Worm (Caenorhabditis elegans) whole organism, L3 larva: ENCODE results near the gene mtm-5.

Experiments used
- R02D3.7 ChIP-seq: fragments of 150-350 bp; optimal IDR thresholded peaks from 2 replicates; lab custom pipeline; 2014; ENCODE audit warnings: missing biosample characterization, missing genetic modification characterization
- aly-2 ChIP-seq: fragments of 150-350 bp; optimal IDR thresholded peaks from 2 replicates; lab custom pipeline; 2014; ENCODE audit warnings: missing biosample characterization, missing genetic modification characterization
- ama-1 ChIP-seq: fragments of 150-350 bp; optimal IDR thresholded peaks from 2 replicates; lab custom pipeline; 2018
- ceh-28 ChIP-seq: fragments of 150-350 bp; optimal IDR thresholded peaks from 2 replicates; lab custom pipeline; 2014; ENCODE audit warnings: missing biosample characterization, missing genetic modification reagents, missing genetic modification characterization
- ceh-9 ChIP-seq: sonication (generic microtip); optimal IDR thresholded peaks from 2 replicates; lab custom pipeline; 2018; ENCODE audit warnings: missing biosample characterization, missing genetic modification characterization
- daf-12 ChIP-seq: fragments of 150-350 bp; optimal IDR thresholded peaks from 2 replicates; lab custom pipeline; 2014; ENCODE audit warnings: missing biosample characterization, missing genetic modification reagents, missing genetic modification characterization
- egl-27 ChIP-seq: sonication (generic microtip); optimal IDR thresholded peaks from 4 replicates; lab custom pipeline; 2017; ENCODE audit warnings: missing biosample characterization, missing genetic modification reagents, missing genetic modification characterization
- egl-5 ChIP-seq: fragments of 150-350 bp; optimal IDR thresholded peaks from 2 replicates; lab custom pipeline; 2017; ENCODE audit warnings: missing biosample characterization, missing genetic modification reagents, missing genetic modification characterization, inconsistent platforms
- elt-1 ChIP-seq: fragments of 150-350 bp; optimal IDR thresholded peaks from 2 replicates; lab custom pipeline; 2014; ENCODE audit warnings: missing biosample characterization, missing genetic modification characterization
- elt-2 ChIP-seq: sonication (generic microtip); optimal IDR thresholded peaks from 2 replicates; lab custom pipeline; 2016; ENCODE audit warnings: missing genetic modification reagents, mild to moderate bottlenecking, missing genetic modification characterization, missing compliant biosample characterization
- elt-3 ChIP-seq, 3 experiments: fragments of 150-350 bp in 1 of 3; sonication (generic microtip) in 2 of 3; optimal IDR thresholded peaks; 2 replicates in 2 of 3; 4 replicates in 1 of 3; lab custom pipeline; 2014 to 2017; ENCODE audit warnings: missing biosample characterization in 3 of 3, missing genetic modification characterization in 3 of 3
- eor-1 ChIP-seq, 2 experiments: fragments of 150-350 bp; optimal IDR thresholded peaks; 2 replicates each; lab custom pipeline; 2014 to 2018; ENCODE audit warnings: missing biosample characterization in 2 of 2, missing genetic modification characterization in 2 of 2
- fkh-2 ChIP-seq: fragments of 150-350 bp; optimal IDR thresholded peaks from 2 replicates; lab custom pipeline; 2014; ENCODE audit warnings: missing biosample characterization, missing genetic modification reagents, missing genetic modification characterization
- fos-1 ChIP-seq: fragments of 150-350 bp; optimal IDR thresholded peaks from 2 replicates; lab custom pipeline; 2014; ENCODE audit warnings: missing biosample characterization, missing genetic modification characterization
- hmg-11 ChIP-seq: sonication (generic microtip); optimal IDR thresholded peaks from 2 replicates; lab custom pipeline; 2016; ENCODE audit warnings: missing genetic modification characterization, missing compliant biosample characterization
- lin-15B ChIP-seq: fragments of 150-350 bp; optimal IDR thresholded peaks from 2 replicates; lab custom pipeline; 2014; ENCODE audit warnings: missing biosample characterization, missing genetic modification characterization
- lin-39 ChIP-seq: fragments of 150-350 bp; optimal IDR thresholded peaks from 2 replicates; lab custom pipeline; 2018; ENCODE audit warnings: missing biosample characterization, missing genetic modification reagents, missing genetic modification characterization
- lsy-12 ChIP-seq: sonication (generic microtip); optimal IDR thresholded peaks from 2 replicates; lab custom pipeline; 2016; ENCODE audit warnings: mild to moderate bottlenecking, missing genetic modification characterization, missing compliant biosample characterization
- mdl-1 ChIP-seq: fragments of 150-350 bp; optimal IDR thresholded peaks from 2 replicates; lab custom pipeline; 2014; ENCODE audit warnings: missing biosample characterization, missing genetic modification characterization
- nfya-1 ChIP-seq: sonication (generic microtip); optimal IDR thresholded peaks from 2 replicates; lab custom pipeline; 2017; ENCODE audit warnings: missing genetic modification characterization, mild to moderate bottlenecking, missing compliant biosample characterization, antibody characterized with exemption, moderate library complexity; ENCODE audit not compliant: insufficient read depth
- nhr-11 ChIP-seq: fragments of 150-350 bp; optimal IDR thresholded peaks from 2 replicates; lab custom pipeline; 2014; ENCODE audit warnings: missing biosample characterization, missing genetic modification characterization
- nhr-12 ChIP-seq: fragments of 150-350 bp; optimal IDR thresholded peaks from 2 replicates; lab custom pipeline; 2014; ENCODE audit warnings: missing biosample characterization, missing genetic modification characterization
- nhr-23 ChIP-seq: fragments of 150-350 bp; optimal IDR thresholded peaks from 2 replicates; lab custom pipeline; 2014; ENCODE audit warnings: missing biosample characterization, missing genetic modification reagents, missing genetic modification characterization
- nhr-237 ChIP-seq: fragments of 150-350 bp; optimal IDR thresholded peaks from 2 replicates; lab custom pipeline; 2014; ENCODE audit warnings: missing biosample characterization, missing genetic modification characterization
- nhr-25 ChIP-seq: sonication (generic microtip); optimal IDR thresholded peaks from 2 replicates; lab custom pipeline; 2017; ENCODE audit warnings: missing biosample characterization, missing genetic modification characterization
- nhr-28 ChIP-seq: fragments of 150-350 bp; optimal IDR thresholded peaks from 2 replicates; lab custom pipeline; 2014; ENCODE audit warnings: missing biosample characterization, missing genetic modification characterization
- nhr-43 ChIP-seq: sonication (generic microtip); optimal IDR thresholded peaks from 2 replicates; lab custom pipeline; 2016; ENCODE audit warnings: mild to moderate bottlenecking, missing genetic modification characterization, missing compliant biosample characterization; ENCODE audit not compliant: poor library complexity, severe bottlenecking
- nhr-67 ChIP-seq: fragments of 150-350 bp; optimal IDR thresholded peaks from 2 replicates; lab custom pipeline; 2014; ENCODE audit warnings: missing biosample characterization, missing genetic modification characterization
- nhr-76 ChIP-seq: fragments of 150-350 bp; sonication (generic microtip); optimal IDR thresholded peaks from 5 replicates; lab custom pipeline; 2014; ENCODE audit warnings: missing biosample characterization, missing genetic modification characterization
- nhr-77 ChIP-seq: fragments of 150-350 bp; optimal IDR thresholded peaks from 2 replicates; lab custom pipeline; 2014; ENCODE audit warnings: missing biosample characterization, missing genetic modification characterization
- pha-4 ChIP-seq: fragments of 150-350 bp; optimal IDR thresholded peaks from 2 replicates; lab custom pipeline; 2014; ENCODE audit warnings: missing biosample characterization, missing genetic modification reagents, missing genetic modification characterization
- pqm-1 ChIP-seq: fragments of 150-350 bp; optimal IDR thresholded peaks from 2 replicates; lab custom pipeline; 2017; ENCODE audit warnings: missing biosample characterization, missing genetic modification characterization, inconsistent platforms
- snpc-4 ChIP-seq: fragments of 150-350 bp; optimal IDR thresholded peaks from 2 replicates; lab custom pipeline; 2014; ENCODE audit warnings: missing biosample characterization, missing genetic modification characterization
- tbx-2 ChIP-seq: sonication (generic microtip); optimal IDR thresholded peaks from 2 replicates; lab custom pipeline; 2016; ENCODE audit warnings: mild to moderate bottlenecking, missing genetic modification characterization, missing compliant biosample characterization
- unc-62 ChIP-seq: fragments of 150-350 bp; sonication (generic microtip); optimal IDR thresholded peaks from 4 replicates; lab custom pipeline; 2014; ENCODE audit warnings: missing biosample characterization, missing genetic modification reagents, missing genetic modification characterization
- zag-1 ChIP-seq: fragments of 150-350 bp; optimal IDR thresholded peaks from 2 replicates; lab custom pipeline; 2014; ENCODE audit warnings: missing biosample characterization, missing genetic modification characterization
- ztf-11 ChIP-seq: fragments of 150-350 bp; optimal IDR thresholded peaks from 2 replicates; lab custom pipeline; 2014; ENCODE audit warnings: missing biosample characterization, missing genetic modification characterization
- ztf-4 ChIP-seq: fragments of 150-350 bp; optimal IDR thresholded peaks from 2 replicates; lab custom pipeline; 2014; ENCODE audit warnings: missing biosample characterization, missing genetic modification characterization

mtm-5 gene

ce11 chrX:5276772-5277171 lies 33.6 kb upstream of the mtm-5 start:
- TF ChIP-seq snpc-4 (tag; lab: Kevin White, UChicago) (no peak), ztf-4 (tag; lab: Kevin White, UChicago) (no peak), elt-1 (tag; lab: Kevin White, UChicago) (no peak), fkh-2 (tag; lab: Kevin White, UChicago) (no peak), nhr-77 (no peak), egl-27 (tag; lab: Kevin White, UChicago) (no peak), nhr-23 (no peak), nhr-11 (no peak), elt-3 (tag; optimal IDR thresholded peaks at IDR 0.05; lab: Kevin White, UChicago) (no peak), ama-1 (no peak), lin-15B (no peak), nhr-76 (tag; lab: Kevin White, UChicago) (no peak), ztf-11 (no peak), hmg-11 (tag; lab: Kevin White, UChicago) (no peak), nhr-43 (tag; lab: Kevin White, UChicago) (no peak)
- TF ChIP-seq, all 47 proteins: peak for 0

ce11 chrX:5275209-5275608 lies 32.0 kb upstream of the mtm-5 start, which contains the start of gene hst-6:
hst-6 (plus strand) TSS chrX:5275561.
- TF ChIP-seq ceh-28 (tag; lab: Kevin White, UChicago) = peak; percentile 35
- no peak for TF ChIP-seq nhr-28
- peak; percentile 61 for TF ChIP-seq R02D3.7 (tag; lab: Kevin White, UChicago)
- peak; percentile 75 for TF ChIP-seq snpc-4 (tag; lab: Kevin White, UChicago)
- TF ChIP-seq lin-39 = peak; percentile 81
- TF ChIP-seq nhr-43 (tag; lab: Kevin White, UChicago) = peak; percentile 29
- TF ChIP-seq pqm-1 = peak; percentile 47
- no peak for TF ChIP-seq eor-1 (tag; optimal IDR thresholded peaks at IDR 0.05; lab: Kevin White, UChicago)
- no peak for TF ChIP-seq ama-1
- peak; percentile 68 for TF ChIP-seq lin-15B
- TF ChIP-seq pha-4 (tag; lab: Kevin White, UChicago) = peak; percentile 79
- TF ChIP-seq nhr-12 (tag; lab: Kevin White, UChicago) = no peak
- TF ChIP-seq aly-2 = no peak
- TF ChIP-seq elt-3 (tag; optimal IDR thresholded peaks at IDR 0.05; lab: Kevin White, UChicago) = no peak
- TF ChIP-seq nhr-76 (tag; lab: Kevin White, UChicago) = no peak
- no peak for TF ChIP-seq ceh-9 (tag; lab: Kevin White, UChicago)
- peak; percentile 68 for TF ChIP-seq elt-2 (tag; lab: Kevin White, UChicago)
- peak; percentile 55 for TF ChIP-seq egl-5 (tag; lab: Kevin White, UChicago)
- no peak for TF ChIP-seq lsy-12
- no peak for TF ChIP-seq nhr-77
- no peak for TF ChIP-seq nhr-67 (tag; lab: Kevin White, UChicago)
- peak; percentile 40 for TF ChIP-seq nhr-23
- peak; percentile 72 for TF ChIP-seq nfya-1 (tag; lab: Kevin White, UChicago)
- TF ChIP-seq hmg-11 (tag; lab: Kevin White, UChicago) = peak; percentile 78
- TF ChIP-seq nhr-25 = peak; percentile 66

- TF ChIP-seq pqm-1 (peak; percentile 27), elt-2 (tag; lab: Kevin White, UChicago) (peak; percentile 79), nhr-12 (tag; lab: Kevin White, UChicago) (no peak)
- TF ChIP-seq, all 47 proteins: peak for 2
Observed at ce11 chrX:5269359-5269758, 26.2 kb upstream of the mtm-5 start.

ce11 chrX:5268062-5268461 lies 24.9 kb upstream of the mtm-5 start:
- TF ChIP-seq fos-1 (tag; lab: Kevin White, UChicago) (no peak), elt-2 (tag; lab: Kevin White, UChicago) (peak; percentile 27), nhr-43 (tag; lab: Kevin White, UChicago) (no peak), nhr-12 (tag; lab: Kevin White, UChicago) (no peak), nhr-76 (tag; lab: Kevin White, UChicago) (no peak)

ce11 chrX:5265356-5265755 lies 22.1 kb upstream of the mtm-5 start:
- TF ChIP-seq nhr-43 (tag; lab: Kevin White, UChicago) (no peak), mdl-1 (tag; lab: Kevin White, UChicago) (no peak), nfya-1 (tag; lab: Kevin White, UChicago) (no peak), nhr-28 (no peak), nhr-237 (tag; lab: Kevin White, UChicago) (no peak), ztf-11 (no peak), daf-12 (tag; lab: Kevin White, UChicago) (no peak), lin-39 (no peak), ceh-9 (tag; lab: Kevin White, UChicago) (no peak), aly-2 (no peak), nhr-76 (tag; lab: Kevin White, UChicago) (no peak), unc-62 (no peak), tbx-2 (tag; lab: Kevin White, UChicago) (no peak), zag-1 (tag; lab: Kevin White, UChicago) (no peak), nhr-77 (no peak)
